Fruit fly (Drosophila melanogaster) whole organism, embryonic: Measurements from ENCODE around the gene Fie.

Source experiments
- ATbp ChIP-seq: fragments of 200-800 bp; sonication (Bioruptor generic); optimal IDR thresholded peaks from 2 replicates; lab custom pipeline; 2017; ENCODE audit warnings: missing biosample characterization, mild to moderate bottlenecking, missing genetic modification characterization, missing genetic modification reagents
- Asciz ChIP-seq: fragments of 200-800 bp; sonication (Bioruptor generic); optimal IDR thresholded peaks from 2 replicates; lab custom pipeline; 2017; ENCODE audit warnings: missing biosample characterization, mild to moderate bottlenecking, missing genetic modification characterization, missing genetic modification reagents
- Atf-2 ChIP-seq: fragments of 200-800 bp; sonication (Bioruptor generic); optimal IDR thresholded peaks from 2 replicates; lab custom pipeline; 2016; ENCODE audit warnings: missing biosample characterization, missing genetic modification characterization
- CG11247 ChIP-seq: fragments of 200-800 bp; sonication (Bioruptor generic); IDR thresholded peaks from 2 replicates; pipeline ENCODE4 v1.3.6; 2022; ENCODE audit warnings: missing biosample characterization, missing genetic modification characterization
- CG11504 ChIP-seq: fragments of 200-800 bp; sonication (Bioruptor generic); optimal IDR thresholded peaks from 3 replicates; lab custom pipeline; 2019; ENCODE audit warnings: missing biosample characterization, mild to moderate bottlenecking, missing genetic modification characterization, moderate library complexity
- CG14014 ChIP-seq: fragments of 200-800 bp; sonication (Bioruptor generic); IDR thresholded peaks from 2 replicates; pipeline ENCODE4 v1.3.6; 2022; ENCODE audit warnings: missing biosample characterization, missing genetic modification characterization
- CG15073 ChIP-seq: fragments of 200-800 bp; sonication (Bioruptor generic); optimal IDR thresholded peaks from 2 replicates; lab custom pipeline; 2016; ENCODE audit warnings: missing biosample characterization, missing genetic modification characterization
- CG1529 ChIP-seq: fragments of 200-800 bp; sonication (Bioruptor generic); optimal IDR thresholded peaks from 3 replicates; lab custom pipeline; 2018; ENCODE audit warnings: missing biosample characterization, missing genetic modification characterization
- CG18476 ChIP-seq: fragments of 200-800 bp; sonication (Bioruptor generic); optimal IDR thresholded peaks from 2 replicates; lab custom pipeline; 2016; ENCODE audit warnings: missing biosample characterization, mild to moderate bottlenecking, missing genetic modification characterization
- CG30403 ChIP-seq: fragments of 200-800 bp; sonication (Bioruptor generic); optimal IDR thresholded peaks from 3 replicates; lab custom pipeline; 2016; ENCODE audit warnings: missing biosample characterization, missing genetic modification characterization
- CG33213 ChIP-seq: fragments of 200-800 bp; sonication (Bioruptor generic); optimal IDR thresholded peaks from 3 replicates; lab custom pipeline; 2016; ENCODE audit warnings: missing biosample characterization, missing genetic modification characterization
- CG3407 ChIP-seq: fragments of 200-800 bp; sonication (Bioruptor generic); optimal IDR thresholded peaks from 2 replicates; lab custom pipeline; 2018; ENCODE audit warnings: missing biosample characterization, mild to moderate bottlenecking, missing genetic modification characterization
- CG6654 ChIP-seq: fragments of 200-800 bp; sonication (Bioruptor generic); optimal IDR thresholded peaks from 2 replicates; lab custom pipeline; 2017; ENCODE audit warnings: missing biosample characterization, mild to moderate bottlenecking, missing genetic modification characterization
- CG6689 ChIP-seq: fragments of 200-800 bp; sonication (Bioruptor generic); IDR thresholded peaks from 2 replicates; pipeline ENCODE4 v1.3.6; 2022; ENCODE audit warnings: missing biosample characterization, missing genetic modification characterization
- CG6791 ChIP-seq: fragments of 200-800 bp; sonication (Bioruptor generic); IDR thresholded peaks from 3 replicates; pipeline ENCODE4 v1.3.6; 2022; ENCODE audit warnings: missing biosample characterization, missing genetic modification characterization; ENCODE audit not compliant: partially characterized antibody
- CG6854 ChIP-seq: fragments of 200-800 bp; sonication (Bioruptor generic); optimal IDR thresholded peaks from 3 replicates; lab custom pipeline; 2017; ENCODE audit warnings: missing biosample characterization, mild to moderate bottlenecking, missing genetic modification characterization
- CG7357 ChIP-seq: fragments of 200-800 bp; sonication (Bioruptor generic); IDR thresholded peaks from 3 replicates; pipeline ENCODE4 v1.3.6; 2022; ENCODE audit warnings: missing biosample characterization, missing genetic modification characterization
- CG7786 ChIP-seq: fragments of 200-800 bp; sonication (Bioruptor generic); optimal IDR thresholded peaks from 2 replicates; lab custom pipeline; 2016; ENCODE audit warnings: missing biosample characterization, missing genetic modification characterization
- CG7928 ChIP-seq: fragments of 200-800 bp; sonication (Bioruptor generic); optimal IDR thresholded peaks from 2 replicates; lab custom pipeline; 2017; ENCODE audit warnings: missing biosample characterization, mild to moderate bottlenecking, missing genetic modification characterization
- CkIIα-i1 ChIP-seq: fragments of 200-800 bp; sonication (Bioruptor generic); IDR thresholded peaks from 2 replicates; pipeline ENCODE4 v1.3.6; 2022; ENCODE audit warnings: missing biosample characterization, missing genetic modification characterization
- Deaf1 ChIP-seq: fragments of 200-800 bp; optimal IDR thresholded peaks from 3 replicates; lab custom pipeline; 2019; ENCODE audit warnings: missing biosample characterization, mild to moderate bottlenecking, missing genetic modification characterization, moderate library complexity
- Dip3 ChIP-seq: fragments of 200-800 bp; sonication (Bioruptor generic); optimal IDR thresholded peaks from 3 replicates; lab custom pipeline; 2016; ENCODE audit warnings: missing biosample characterization, missing genetic modification characterization
- H15 ChIP-seq: fragments of 200-800 bp; sonication (Bioruptor generic); IDR thresholded peaks from 3 replicates; pipeline ENCODE4 v1.3.6; 2022; ENCODE audit warnings: missing biosample characterization, missing genetic modification characterization
- Hey ChIP-seq: fragments of 200-800 bp; sonication (Bioruptor generic); optimal IDR thresholded peaks from 3 replicates; lab custom pipeline; 2018; ENCODE audit warnings: missing biosample characterization, mild to moderate bottlenecking, missing genetic modification characterization
- Hr3 ChIP-seq: fragments of 200-800 bp; sonication (Bioruptor generic); optimal IDR thresholded peaks from 3 replicates; lab custom pipeline; 2016; ENCODE audit warnings: missing biosample characterization, missing genetic modification characterization
- MESR4 ChIP-seq: fragments of 200-800 bp; sonication (Bioruptor generic); optimal IDR thresholded peaks from 2 replicates; lab custom pipeline; 2018; ENCODE audit warnings: missing biosample characterization, mild to moderate bottlenecking, missing genetic modification characterization, moderate library complexity
- NFAT ChIP-seq: fragments of 200-800 bp; sonication (Bioruptor generic); IDR thresholded peaks from 2 replicates; pipeline ENCODE4 v1.3.6; 2022; ENCODE audit warnings: missing biosample characterization, missing genetic modification characterization
- Oaz ChIP-seq: fragments of 200-800 bp; sonication (Bioruptor generic); IDR thresholded peaks from 2 replicates; pipeline ENCODE4 v1.3.6; 2022; ENCODE audit warnings: missing biosample characterization, missing genetic modification characterization
- Six4 ChIP-seq: fragments of 200-800 bp; sonication (Bioruptor generic); optimal IDR thresholded peaks from 2 replicates; lab custom pipeline; 2016; ENCODE audit warnings: missing biosample characterization, missing genetic modification characterization
- Sry-β ChIP-seq: fragments of 200-800 bp; sonication (Bioruptor generic); optimal IDR thresholded peaks from 2 replicates; lab custom pipeline; 2018; ENCODE audit warnings: missing biosample characterization, mild to moderate bottlenecking, missing genetic modification characterization, moderate library complexity
- al ChIP-seq: fragments of 200-800 bp; sonication (Bioruptor generic); IDR thresholded peaks from 2 replicates; pipeline ENCODE4 v1.3.6; 2022; ENCODE audit warnings: missing biosample characterization, missing genetic modification characterization
- cad ChIP-seq: fragments of >200 bp; optimal IDR thresholded peaks from 2 replicates; lab custom pipeline; 2017; ENCODE audit warnings: missing biosample characterization, missing genetic modification characterization
- cg ChIP-seq: fragments of 200-800 bp; sonication (Bioruptor generic); optimal IDR thresholded peaks from 3 replicates; lab custom pipeline; 2019; ENCODE audit warnings: missing biosample characterization, mild to moderate bottlenecking, missing genetic modification characterization, moderate library complexity
- cwo ChIP-seq: fragments of 200-800 bp; sonication (Bioruptor generic); optimal IDR thresholded peaks from 3 replicates; lab custom pipeline; 2017; ENCODE audit warnings: missing biosample characterization, missing genetic modification characterization, mild to moderate bottlenecking, moderate library complexity, missing genetic modification reagents
- disco-r ChIP-seq: fragments of 200-800 bp; sonication (Bioruptor generic); optimal IDR thresholded peaks from 2 replicates; lab custom pipeline; 2016; ENCODE audit warnings: missing biosample characterization, missing genetic modification characterization
- dmrt99B ChIP-seq: fragments of 200-800 bp; sonication (Bioruptor generic); optimal IDR thresholded peaks from 2 replicates; lab custom pipeline; 2018; ENCODE audit warnings: missing biosample characterization, mild to moderate bottlenecking, missing genetic modification characterization, moderate library complexity
- ems ChIP-seq: fragments of 200-800 bp; sonication (Bioruptor generic); optimal IDR thresholded peaks from 3 replicates; lab custom pipeline; 2016; ENCODE audit warnings: missing biosample characterization, missing genetic modification characterization
- gsb ChIP-seq: fragments of 200-800 bp; sonication (Bioruptor generic); IDR thresholded peaks from 2 replicates; pipeline ENCODE4 v1.3.6; 2022; ENCODE audit warnings: missing biosample characterization, missing genetic modification characterization
- ken ChIP-seq: fragments of 200-800 bp; sonication (Bioruptor generic); IDR thresholded peaks from 3 replicates; pipeline ENCODE4 v1.3.6; 2022; ENCODE audit warnings: missing biosample characterization, missing genetic modification characterization
- lab ChIP-seq: fragments of 200-800 bp; sonication (Bioruptor generic); optimal IDR thresholded peaks from 3 replicates; lab custom pipeline; 2017; ENCODE audit warnings: missing biosample characterization, missing genetic modification characterization, mild to moderate bottlenecking, moderate library complexity, missing genetic modification reagents
- oc ChIP-seq: fragments of 200-800 bp; sonication (Bioruptor generic); optimal IDR thresholded peaks from 2 replicates; lab custom pipeline; 2018; ENCODE audit warnings: missing biosample characterization, mild to moderate bottlenecking, missing genetic modification characterization, moderate library complexity
- phol ChIP-seq: fragments of 200-800 bp; sonication (Bioruptor generic); optimal IDR thresholded peaks from 3 replicates; lab custom pipeline; 2018; ENCODE audit warnings: missing biosample characterization, mild to moderate bottlenecking, missing genetic modification characterization, moderate library complexity
- pita ChIP-seq: fragments of 200-800 bp; sonication (Bioruptor generic); optimal IDR thresholded peaks from 2 replicates; lab custom pipeline; 2017; ENCODE audit warnings: missing biosample characterization, mild to moderate bottlenecking, missing genetic modification characterization
- pros ChIP-seq: fragments of 200-800 bp; sonication (Bioruptor generic); optimal IDR thresholded peaks from 3 replicates; lab custom pipeline; 2019; ENCODE audit warnings: missing biosample characterization, mild to moderate bottlenecking, missing genetic modification characterization, moderate library complexity
- sens ChIP-seq: fragments of 200-800 bp; sonication (Bioruptor generic); peaks from one replicate; lab custom pipeline; 2016; ENCODE audit warnings: missing biosample characterization, missing genetic modification characterization
- sisA ChIP-seq: fragments of 200-800 bp; sonication (Bioruptor generic); IDR thresholded peaks from 2 replicates; pipeline ENCODE4 v1.3.6; 2022; ENCODE audit warnings: missing biosample characterization, missing genetic modification characterization
- sr ChIP-seq: fragments of 200-800 bp; sonication (Bioruptor generic); IDR thresholded peaks from 3 replicates; pipeline ENCODE4 v1.3.6; 2022; ENCODE audit warnings: missing biosample characterization, missing genetic modification characterization
- stwl ChIP-seq: fragments of 200-800 bp; sonication (Bioruptor generic); optimal IDR thresholded peaks from 3 replicates; lab custom pipeline; 2018; ENCODE audit warnings: missing biosample characterization, mild to moderate bottlenecking, missing genetic modification characterization, moderate library complexity
- toy ChIP-seq: fragments of 200-800 bp; sonication (Bioruptor generic); IDR thresholded peaks from 2 replicates; pipeline ENCODE4 v1.3.6; 2022; ENCODE audit warnings: missing biosample characterization, missing genetic modification characterization
- tup ChIP-seq: fragments of 200-800 bp; sonication (Bioruptor generic); optimal IDR thresholded peaks from 2 replicates; lab custom pipeline; 2016; ENCODE audit warnings: missing biosample characterization, mild to moderate bottlenecking, missing genetic modification characterization, moderate library complexity
- wek ChIP-seq: fragments of 200-800 bp; sonication (Bioruptor generic); optimal IDR thresholded peaks from 3 replicates; lab custom pipeline; 2018; ENCODE audit warnings: missing biosample characterization, mild to moderate bottlenecking, missing genetic modification characterization, moderate library complexity
- zen ChIP-seq: fragments of 200-800 bp; sonication (Bioruptor generic); optimal IDR thresholded peaks from 3 replicates; lab custom pipeline; 2018; ENCODE audit warnings: missing biosample characterization, mild to moderate bottlenecking, missing genetic modification characterization, moderate library complexity

The Fie gene

dm6 chr3L:3905111-3905510 lies 12.7 kb downstream of the Fie start, which contains the start of gene ida (continued):
- TF ChIP-seq pita (GFP tag; lab: Kevin White, UChicago) (no peak), sr (no peak), wek (GFP tag; lab: Kevin White, UChicago) (peak; percentile 60), cwo (GFP tag; lab: Kevin White, UChicago) (no peak), Atf-2 (GFP tag; lab: Kevin White, UChicago) (no peak), dmrt99B (no peak), CG3407 (GFP tag; lab: Kevin White, UChicago) (no peak), al (GFP tag; lab: Robert Waterston, UW) (no peak), pros (GFP tag; lab: Kevin White, UChicago) (no peak), ATbp (GFP tag; lab: Kevin White, UChicago) (no peak), sisA (GFP tag; lab: Robert Waterston, UW) (no peak), CG7786 (GFP tag; lab: Kevin White, UChicago) (no peak), cad (GFP tag; lab: Kevin White, UChicago) (no peak), zen (tag; lab: Kevin White, UChicago) (no peak), H15 (GFP tag; lab: Robert Waterston, UW) (no peak), CG6654 (GFP tag; lab: Kevin White, UChicago) (no peak), CG6689 (GFP tag; lab: Robert Waterston, UW) (no peak), oc (tag; lab: Kevin White, UChicago) (no peak), Dip3 (no peak), Asciz (GFP tag; lab: Kevin White, UChicago) (no peak), CG6791 (GFP tag; lab: Robert Waterston, UW) (no peak; the same call in 2 of the 3 replicates), CG7928 (GFP tag; lab: Kevin White, UChicago) (no peak), ems (GFP tag; lab: Kevin White, UChicago) (no peak), cg (no peak), Oaz (GFP tag; lab: Robert Waterston, UW) (no peak), ken (GFP tag; lab: Robert Waterston, UW) (no peak), CG14014 (GFP tag; lab: Robert Waterston, UW) (no peak), CG30403 (GFP tag; lab: Kevin White, UChicago) (no peak), CG18476 (no peak), MESR4 (GFP tag; lab: Kevin White, UChicago) (peak; percentile 28), CG11247 (no peak), gsb (GFP tag; lab: Robert Waterston, UW) (no peak), CG11504 (tag; lab: Kevin White, UChicago) (no peak), CG7357 (GFP tag; lab: Robert Waterston, UW) (no peak), CG15073 (GFP tag; lab: Kevin White, UChicago) (no peak), Hey (tag; lab: Kevin White, UChicago) (peak; percentile 53), Sry-β (GFP tag; lab: Kevin White, UChicago) (no peak), CG33213 (GFP tag; lab: Kevin White, UChicago) (no peak), Deaf1 (tag; lab: Kevin White, UChicago) (no peak), Hr3 (GFP tag; lab: Kevin White, UChicago) (no peak), phol (tag; lab: Kevin White, UChicago) (peak; percentile 31), NFAT (GFP tag; lab: Robert Waterston, UW) (no peak), CG6854 (GFP tag; lab: Kevin White, UChicago) (no peak), lab (GFP tag; lab: Kevin White, UChicago) (no peak), stwl (tag; lab: Kevin White, UChicago) (peak; percentile 36), sens (no peak), CG1529 (GFP tag; lab: Kevin White, UChicago) (no peak), Six4 (GFP tag; lab: Kevin White, UChicago) (no peak), toy (GFP tag; lab: Robert Waterston, UW) (no peak), tup (GFP tag; lab: Kevin White, UChicago) (no peak), disco-r (GFP tag; lab: Kevin White, UChicago) (no peak), CkIIα-i1 (no peak)
